Fruit fly (Drosophila melanogaster) whole organism, embryonic: Measurements from ENCODE around the gene Acbp6.

Source experiments
- B-H2 ChIP-seq: fragments of 200-800 bp; sonication (Bioruptor generic); optimal IDR thresholded peaks from 2 replicates; lab custom pipeline; 2018; ENCODE audit warnings: missing biosample characterization, mild to moderate bottlenecking, missing genetic modification characterization
- Bteb2 ChIP-seq: fragments of 200-800 bp; sonication (Bioruptor generic); optimal IDR thresholded peaks from 2 replicates; lab custom pipeline; 2016; ENCODE audit warnings: missing biosample characterization, missing genetic modification characterization
- CG10147 ChIP-seq: fragments of 200-800 bp; sonication (Bioruptor generic); optimal IDR thresholded peaks from 2 replicates; lab custom pipeline; 2019; ENCODE audit warnings: missing biosample characterization, mild to moderate bottlenecking, missing genetic modification characterization, moderate library complexity
- CG1024 ChIP-seq: fragments of 200-800 bp; sonication (Bioruptor generic); IDR thresholded peaks from 2 replicates; pipeline ENCODE4 v1.3.6; 2022; ENCODE audit warnings: missing biosample characterization, missing genetic modification characterization
- CG10274 ChIP-seq: fragments of 200-800 bp; sonication (Bioruptor generic); optimal IDR thresholded peaks from 3 replicates; lab custom pipeline; 2017; ENCODE audit warnings: missing biosample characterization, mild to moderate bottlenecking, missing genetic modification characterization
- CG10366 ChIP-seq: fragments of 200-800 bp; sonication (Bioruptor generic); IDR thresholded peaks from 2 replicates; pipeline ENCODE4 v1.3.6; 2022; ENCODE audit warnings: missing biosample characterization, missing genetic modification characterization
- CG12219 ChIP-seq: fragments of 200-800 bp; sonication (Bioruptor generic); optimal IDR thresholded peaks from 3 replicates; lab custom pipeline; 2018; ENCODE audit warnings: missing biosample characterization, mild to moderate bottlenecking, missing genetic modification characterization
- CG12299 ChIP-seq: fragments of 200-800 bp; sonication (Bioruptor generic); optimal IDR thresholded peaks from 2 replicates; lab custom pipeline; 2018; ENCODE audit warnings: missing biosample characterization, mild to moderate bottlenecking, missing genetic modification characterization
- CG12744 ChIP-seq: fragments of 200-800 bp; sonication (Bioruptor generic); optimal IDR thresholded peaks from 2 replicates; lab custom pipeline; 2016; ENCODE audit warnings: missing biosample characterization, missing genetic modification characterization
- CG12769 ChIP-seq: fragments of 200-800 bp; sonication (Bioruptor generic); optimal IDR thresholded peaks from 2 replicates; lab custom pipeline; 2019; ENCODE audit warnings: missing biosample characterization, mild to moderate bottlenecking, missing genetic modification characterization, moderate library complexity
- CG12942 ChIP-seq: fragments of 200-800 bp; sonication (Bioruptor generic); optimal IDR thresholded peaks from 3 replicates; lab custom pipeline; 2016; ENCODE audit warnings: missing biosample characterization, missing genetic modification characterization
- CG14965 ChIP-seq: fragments of 200-800 bp; sonication (Bioruptor generic); optimal IDR thresholded peaks from 2 replicates; lab custom pipeline; 2016; ENCODE audit warnings: missing biosample characterization, missing genetic modification characterization, borderline replicate concordance
- CG16863 ChIP-seq: fragments of 200-800 bp; sonication (Bioruptor generic); optimal IDR thresholded peaks from 3 replicates; lab custom pipeline; 2016; ENCODE audit warnings: missing biosample characterization, missing genetic modification characterization
- CG17359 ChIP-seq: fragments of 200-800 bp; sonication (Bioruptor generic); optimal IDR thresholded peaks from 3 replicates; lab custom pipeline; 2018; ENCODE audit warnings: missing biosample characterization, mild to moderate bottlenecking, missing genetic modification characterization, moderate library complexity
- CG17568 ChIP-seq: fragments of 200-800 bp; sonication (Bioruptor generic); optimal IDR thresholded peaks from 2 replicates; lab custom pipeline; 2018; ENCODE audit warnings: missing biosample characterization, mild to moderate bottlenecking, missing genetic modification characterization, moderate library complexity
- CG30403 ChIP-seq: fragments of 200-800 bp; sonication (Bioruptor generic); optimal IDR thresholded peaks from 3 replicates; lab custom pipeline; 2016; ENCODE audit warnings: missing biosample characterization, missing genetic modification characterization
- CG30431 ChIP-seq: fragments of 200-800 bp; sonication (Bioruptor generic); optimal IDR thresholded peaks from 2 replicates; lab custom pipeline; 2017; ENCODE audit warnings: missing biosample characterization, missing genetic modification characterization
- CG31224 ChIP-seq: fragments of 200-800 bp; sonication (Bioruptor generic); IDR thresholded peaks from 2 replicates; pipeline ENCODE4 v1.3.6; 2022; ENCODE audit warnings: missing biosample characterization, missing genetic modification characterization
- CG32772 ChIP-seq: fragments of 200-800 bp; sonication (Bioruptor generic); IDR thresholded peaks from 2 replicates; pipeline ENCODE4 v1.3.6; 2022; ENCODE audit warnings: missing biosample characterization, missing genetic modification characterization
- CG6689 ChIP-seq: fragments of 200-800 bp; sonication (Bioruptor generic); IDR thresholded peaks from 2 replicates; pipeline ENCODE4 v1.3.6; 2022; ENCODE audit warnings: missing biosample characterization, missing genetic modification characterization
- CG7987 ChIP-seq: fragments of 200-800 bp; sonication (Bioruptor generic); optimal IDR thresholded peaks from 2 replicates; lab custom pipeline; 2018; ENCODE audit warnings: missing biosample characterization, mild to moderate bottlenecking, missing genetic modification characterization, moderate library complexity
- CG8388 ChIP-seq: fragments of 200-800 bp; sonication (Bioruptor generic); optimal IDR thresholded peaks from 2 replicates; lab custom pipeline; 2019; ENCODE audit warnings: missing biosample characterization, mild to moderate bottlenecking, missing genetic modification characterization, moderate library complexity
- CG8944 ChIP-seq: fragments of 200-800 bp; sonication (Bioruptor generic); optimal IDR thresholded peaks from 3 replicates; lab custom pipeline; 2016; ENCODE audit warnings: missing biosample characterization, missing genetic modification characterization
- Dp ChIP-seq: fragments of 200-800 bp; sonication (Bioruptor generic); optimal IDR thresholded peaks from 2 replicates; lab custom pipeline; 2018; ENCODE audit warnings: missing biosample characterization, mild to moderate bottlenecking, missing genetic modification characterization, moderate library complexity
- E2f1 ChIP-seq: fragments of 200-800 bp; sonication (Bioruptor generic); IDR thresholded peaks from 2 replicates; pipeline ENCODE4 v1.3.6; 2022; ENCODE audit warnings: missing biosample characterization, missing genetic modification characterization
- Fer1 ChIP-seq: fragments of 200-800 bp; sonication (Bioruptor generic); optimal IDR thresholded peaks from 2 replicates; lab custom pipeline; 2017; ENCODE audit warnings: missing biosample characterization, mild to moderate bottlenecking, missing genetic modification characterization
- Jarid2 ChIP-seq: fragments of 200-800 bp; sonication (Bioruptor generic); optimal IDR thresholded peaks from 3 replicates; lab custom pipeline; 2017; ENCODE audit warnings: mild to moderate bottlenecking, missing biosample characterization, missing genetic modification reagents, missing genetic modification characterization
- Myb ChIP-seq: fragments of 200-800 bp; sonication (Bioruptor generic); optimal IDR thresholded peaks from 2 replicates; lab custom pipeline; 2016; ENCODE audit warnings: missing biosample characterization, missing genetic modification characterization
- NK7.1 ChIP-seq: fragments of 200-800 bp; sonication (Bioruptor generic); optimal IDR thresholded peaks from 3 replicates; lab custom pipeline; 2016; ENCODE audit warnings: missing biosample characterization, missing genetic modification characterization
- Neu2 ChIP-seq: fragments of 200-800 bp; sonication (Bioruptor generic); optimal IDR thresholded peaks from 3 replicates; lab custom pipeline; 2016; ENCODE audit warnings: missing biosample characterization, missing genetic modification characterization, borderline replicate concordance
- Optix ChIP-seq: fragments of 200-800 bp; sonication (Bioruptor generic); IDR thresholded peaks from 3 replicates; pipeline ENCODE4 v1.3.6; 2022; ENCODE audit warnings: missing biosample characterization, missing genetic modification characterization
- Side ChIP-seq: fragments of 200-800 bp; sonication (Bioruptor generic); optimal IDR thresholded peaks from 2 replicates; lab custom pipeline; 2016; ENCODE audit warnings: missing biosample characterization, missing genetic modification characterization
- Trl ChIP-seq, 3 experiments: fragments of >200 bp in 2 of 3; fragments of 200-800 bp in 1 of 3; sonication (Bioruptor generic) in 1 of 3; optimal IDR thresholded peaks; 2 replicates in 1 of 3; 3 replicates in 2 of 3; lab custom pipeline; 2016 to 2017; ENCODE audit warnings: missing biosample characterization in 1 of 3, missing genetic modification characterization in 1 of 3
- cas ChIP-seq: fragments of 200-800 bp; sonication (Bioruptor generic); IDR thresholded peaks from 2 replicates; pipeline ENCODE4 v1.3.6; 2022; ENCODE audit warnings: missing biosample characterization, missing genetic modification characterization
- chm ChIP-seq: fragments of 200-800 bp; sonication (Bioruptor generic); IDR thresholded peaks from 2 replicates; pipeline ENCODE4 v1.3.6; 2022; ENCODE audit warnings: missing biosample characterization, missing genetic modification characterization
- hkb ChIP-seq, 2 experiments: fragments of 200-800 bp in 1 of 2; fragments of >200 bp in 1 of 2; sonication (Bioruptor generic) in 1 of 2; IDR thresholded peaks in 1 of 2; optimal IDR thresholded peaks in 1 of 2; 2 replicates each; pipeline versions ENCODE4 v1.3.6 to Lab custom; 2017 to 2022; ENCODE audit warnings: missing biosample characterization in 1 of 2, missing genetic modification characterization in 1 of 2
- kah ChIP-seq: fragments of 200-800 bp; sonication (Bioruptor generic); optimal IDR thresholded peaks from 2 replicates; lab custom pipeline; 2018; ENCODE audit warnings: missing biosample characterization, mild to moderate bottlenecking, missing genetic modification characterization
- lov ChIP-seq, 2 experiments: fragments of 200-800 bp in 1 of 2; fragments of >200 bp in 1 of 2; sonication (Bioruptor generic) in 1 of 2; IDR thresholded peaks in 1 of 2; optimal IDR thresholded peaks in 1 of 2; 2 replicates in 1 of 2; 3 replicates in 1 of 2; pipeline versions ENCODE4 v1.3.6 to Lab custom; 2017 to 2022; ENCODE audit warnings: missing biosample characterization in 1 of 2, missing genetic modification characterization in 1 of 2
- pita ChIP-seq: fragments of 200-800 bp; sonication (Bioruptor generic); optimal IDR thresholded peaks from 2 replicates; lab custom pipeline; 2017; ENCODE audit warnings: missing biosample characterization, mild to moderate bottlenecking, missing genetic modification characterization
- sens-2 ChIP-seq: fragments of 200-800 bp; sonication (Bioruptor generic); IDR thresholded peaks from 2 replicates; pipeline ENCODE4 v1.3.6; 2022; ENCODE audit warnings: missing biosample characterization, missing genetic modification characterization
- slou ChIP-seq: fragments of 200-800 bp; sonication (Bioruptor generic); optimal IDR thresholded peaks from 3 replicates; lab custom pipeline; 2016; ENCODE audit warnings: missing biosample characterization, missing genetic modification characterization
- tin ChIP-seq: fragments of 200-800 bp; sonication (Bioruptor generic); optimal IDR thresholded peaks from 3 replicates; lab custom pipeline; 2016; ENCODE audit warnings: missing biosample characterization, missing genetic modification characterization
- ttk ChIP-seq: fragments of 200-800 bp; sonication (Bioruptor generic); IDR thresholded peaks from 2 replicates; pipeline ENCODE4 v2.1.2; 2022; ENCODE audit warnings: missing biosample characterization, missing genetic modification characterization
- tup ChIP-seq: fragments of 200-800 bp; sonication (Bioruptor generic); optimal IDR thresholded peaks from 2 replicates; lab custom pipeline; 2016; ENCODE audit warnings: missing biosample characterization, mild to moderate bottlenecking, missing genetic modification characterization, moderate library complexity
- tx ChIP-seq: fragments of 200-800 bp; sonication (Bioruptor generic); optimal IDR thresholded peaks from 2 replicates; lab custom pipeline; 2016; ENCODE audit warnings: missing biosample characterization, missing genetic modification characterization
- zfh2 ChIP-seq: fragments of 200-800 bp; sonication (Bioruptor generic); optimal IDR thresholded peaks from 2 replicates; lab custom pipeline; 2016; ENCODE audit warnings: missing biosample characterization, missing genetic modification characterization

The Acbp6 gene

DNA sequence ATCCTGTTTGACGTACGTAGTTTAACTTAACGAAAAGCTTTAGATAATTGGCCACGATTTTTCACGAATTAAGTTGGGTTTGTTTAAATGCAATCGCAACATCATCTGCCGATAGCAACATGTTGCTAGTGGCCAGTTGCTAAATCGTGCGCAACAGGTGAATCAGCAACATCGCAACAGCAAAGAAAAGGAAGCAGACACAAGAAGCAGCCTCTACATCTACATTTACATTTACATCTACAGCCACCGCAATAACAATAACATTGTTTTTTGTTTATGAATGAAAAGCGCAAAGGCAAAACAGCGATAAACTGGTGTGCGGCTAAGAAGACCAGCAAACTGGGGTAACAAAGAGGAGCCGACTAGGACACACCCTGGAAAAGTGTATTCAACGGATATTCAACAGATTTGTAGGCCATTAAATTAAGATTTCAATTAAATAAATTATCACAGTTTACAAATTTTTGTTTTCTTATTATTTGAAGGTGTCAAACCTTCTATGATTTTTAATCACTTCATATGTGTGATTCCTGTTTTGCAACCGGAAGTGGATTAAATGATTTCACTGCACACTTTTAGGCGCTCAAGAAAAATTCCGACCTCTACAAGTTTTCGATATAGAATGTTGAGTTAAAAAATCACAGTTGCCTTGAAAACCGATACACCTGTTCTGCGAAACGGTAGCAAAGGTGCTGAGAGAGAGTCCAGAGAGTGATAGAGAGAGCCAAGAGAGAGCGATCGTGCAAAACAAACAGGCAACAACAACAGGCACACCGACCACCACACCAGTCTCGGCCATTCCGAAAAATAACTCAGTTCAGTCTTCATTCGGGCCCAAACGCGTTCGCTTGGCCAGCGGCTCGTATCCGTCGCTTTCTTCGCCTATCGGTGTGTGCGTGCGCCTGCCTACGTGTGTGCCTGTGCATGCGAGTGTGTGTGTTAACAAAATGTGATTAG, 5.3 kb downstream of the Acbp6 start, which contains the start of gene melt (continued):
- TF ChIP-seq chm (GFP tag; lab: Robert Waterston, UW) (0 out of 2 replicates have a peak, but pooled peaks have one; percentile 17), tup (peak; percentile 75), CG10366 (GFP tag; lab: Robert Waterston, UW) (peak; percentile 60), pita (GFP tag; lab: Kevin White, UChicago) (peak; percentile 14), sens-2 (GFP tag; lab: Robert Waterston, UW) (peak; percentile 43; the same call in 1 of the 2 replicates), CG1024 (GFP tag; lab: Robert Waterston, UW) (no peak), CG16863 (GFP tag; lab: Kevin White, UChicago) (peak; percentile 83), CG8388 (GFP tag; lab: Kevin White, UChicago) (peak; percentile 77), CG30431 (peak; percentile 74), CG8944 (GFP tag; lab: Kevin White, UChicago) (peak; percentile 82), Dp (GFP tag; lab: Kevin White, UChicago) (no peak), Neu2 (GFP tag; lab: Kevin White, UChicago) (peak; percentile 23), tin (GFP tag; lab: Kevin White, UChicago) (peak; percentile 83), cas (GFP tag; lab: Robert Waterston, UW) (no peak), CG12299 (tag; lab: Kevin White, UChicago) (peak; percentile 58), Jarid2 (GFP tag; lab: Kevin White, UChicago) (peak; percentile 91), tx (GFP tag; lab: Kevin White, UChicago) (peak; percentile 81), slou (peak; percentile 78), CG32772 (peak; percentile 55), CG12769 (tag; lab: Kevin White, UChicago) (peak; percentile 48), CG12744 (GFP tag; lab: Kevin White, UChicago) (peak; percentile 83), CG31224 (GFP tag; lab: Robert Waterston, UW) (peak; percentile 76), Bteb2 (peak; percentile 83), zfh2 (GFP tag; lab: Kevin White, UChicago) (peak; percentile 92), CG10274 (GFP tag; lab: Kevin White, UChicago) (peak; percentile 82), Fer1 (GFP tag; lab: Kevin White, UChicago) (peak; percentile 83), kah (GFP tag; lab: Kevin White, UChicago) (peak; percentile 54), Trl (optimal IDR thresholded peaks at IDR 0.05; lab: Kevin White, UChicago) (peak; percentile 92), Trl (GFP tag; optimal IDR thresholded peaks at IDR 0.05; lab: Kevin White, UChicago) (peak; percentile 88), hkb (optimal IDR thresholded peaks at IDR 0.05; lab: Kevin White, UChicago) (no peak), hkb (GFP tag; IDR thresholded peaks at IDR 0.05; lab: Robert Waterston, UW) (peak; percentile 73), NK7.1 (peak; percentile 86), CG17359 (tag; lab: Kevin White, UChicago) (peak; percentile 77), CG7987 (GFP tag; lab: Kevin White, UChicago) (peak; percentile 32), Myb (GFP tag; lab: Kevin White, UChicago) (peak; percentile 71), Optix (GFP tag; lab: Robert Waterston, UW) (peak; percentile 63; the same call in 2 of the 3 replicates), CG6689 (peak; percentile 90), CG14965 (peak; percentile 59), Side (GFP tag; lab: Kevin White, UChicago) (peak; percentile 81), lov (optimal IDR thresholded peaks at IDR 0.05; lab: Kevin White, UChicago) (no peak), lov (GFP tag; IDR thresholded peaks at IDR 0.05; lab: Robert Waterston, UW) (0 out of 3 replicates have a peak, but pooled peaks have one; percentile 8), CG12942 (peak; percentile 81), CG10147 (peak; percentile 87), B-H2 (peak; percentile 25), CG17568 (GFP tag; lab: Kevin White, UChicago) (peak; percentile 77), CG30403 (GFP tag; lab: Kevin White, UChicago) (peak; percentile 94), E2f1 (GFP tag; lab: Robert Waterston, UW) (peak; percentile 64), CG12219 (peak; percentile 78), ttk (GFP tag; lab: Robert Waterston, UW) (peak; percentile 76; the same call in 1 of the 2 replicates)
